Fruit fly (Drosophila melanogaster): ENCODE data around the gene CG5895.
A peak's percentile ranks its signal among the peaks of the same experiment; 100 is the strongest.

CG5895 gene

dm6 chr3L:16001164-16001679, 34.1 kb upstream of the CG5895 start (continued):
- peak; percentile 77 for TF ChIP-seq maf-S (GFP tag; optimal IDR thresholded peaks at IDR 0.05)
- TF ChIP-seq CG31365 (tag; optimal IDR thresholded peaks at IDR 0.05) = peak; percentile 45
- TF ChIP-seq Mes4 (GFP tag; optimal IDR thresholded peaks at IDR 0.05) = peak; percentile 42
- peak; percentile 33 for TF ChIP-seq CG10274 (GFP tag; optimal IDR thresholded peaks at IDR 0.05)
- peak in 1 of 2 experiments; percentile 45 for TF ChIP-seq insv (GFP tag; optimal IDR thresholded peaks at IDR 0.05)
- peak; percentile 89 for TF ChIP-seq CG9817 (tag; optimal IDR thresholded peaks at IDR 0.05)
- peak; percentile 88 for TF ChIP-seq gem (tag; optimal IDR thresholded peaks at IDR 0.05)
- TF ChIP-seq pros (GFP tag; optimal IDR thresholded peaks at IDR 0.05) = no peak
- TF ChIP-seq CG17385 (GFP tag; optimal IDR thresholded peaks at IDR 0.05) = peak; percentile 81
- no peak for TF ChIP-seq vnd (GFP tag; IDR thresholded peaks at IDR 0.05; ENCODE audit: partially characterized antibody)
- TF ChIP-seq hb (GFP tag; IDR thresholded peaks at IDR 0.05; ENCODE audit: partially characterized antibody) = no peak
- TF ChIP-seq CG10321 (GFP tag; IDR thresholded peaks at IDR 0.05) = peak; percentile 33; the same call in 1 of the 2 replicates
- TF ChIP-seq CG15601 (tag; optimal IDR thresholded peaks at IDR 0.05) = peak; percentile 26
- TF ChIP-seq Neu2 (GFP tag; optimal IDR thresholded peaks at IDR 0.05; ENCODE audit: borderline replicate concordance) = peak; percentile 26
- peak; percentile 51 for TF ChIP-seq Abd-B (GFP tag; optimal IDR thresholded peaks at IDR 0.05)
- peak; percentile 10 for TF ChIP-seq CG10979 (tag; optimal IDR thresholded peaks at IDR 0.05)
- TF ChIP-seq ssp (GFP tag; IDR thresholded peaks at IDR 0.05) = 0 out of 2 replicates have a peak, but pooled peaks have one; percentile 27
- TF ChIP-seq CG3163 (GFP tag; optimal IDR thresholded peaks at IDR 0.05) = peak; percentile 42
- peak; percentile 43; the same call in 1 of the 3 replicates for TF ChIP-seq H15 (GFP tag; IDR thresholded peaks at IDR 0.05)
- peak; percentile 72 for TF ChIP-seq CG12391 (tag; optimal IDR thresholded peaks at IDR 0.05)
- no peak for TF ChIP-seq bigmax (GFP tag; optimal IDR thresholded peaks at IDR 0.05)
- peak; percentile 81 for TF ChIP-seq CG9727 (GFP tag; optimal IDR thresholded peaks at IDR 0.05)
- TF ChIP-seq her (GFP tag; optimal IDR thresholded peaks at IDR 0.05) = peak; percentile 85
- peak; percentile 58 for TF ChIP-seq nau (GFP tag; optimal IDR thresholded peaks at IDR 0.05)
- TF ChIP-seq CG9876 (GFP tag; optimal IDR thresholded peaks at IDR 0.05) = peak; percentile 13
- no peak for TF ChIP-seq br (optimal IDR thresholded peaks at IDR 0.05)
- peak; percentile 27 for TF ChIP-seq CG3407 (GFP tag; optimal IDR thresholded peaks at IDR 0.05)
- peak; percentile 65 to 85 for TF ChIP-seq Hr51 (GFP tag; optimal IDR thresholded peaks at IDR 0.05)
- peak; percentile 16 for TF ChIP-seq zf30C (GFP tag; optimal IDR thresholded peaks at IDR 0.05)
- TF ChIP-seq sr (GFP tag; IDR thresholded peaks at IDR 0.05) = peak; percentile 97
- TF ChIP-seq CG13296 (GFP tag; optimal IDR thresholded peaks at IDR 0.05) = peak; percentile 88
- TF ChIP-seq ind (GFP tag; optimal IDR thresholded peaks at IDR 0.05) = peak; percentile 79
- TF ChIP-seq Lhr (GFP tag; optimal IDR thresholded peaks at IDR 0.05) = no peak
- TF ChIP-seq lilli (GFP tag; optimal IDR thresholded peaks at IDR 0.05) = peak; percentile 91
- peak; percentile 50; the same call in 1 of the 2 replicates for TF ChIP-seq CG31224 (GFP tag; IDR thresholded peaks at IDR 0.05)
- peak; percentile 76 for TF ChIP-seq unpg (GFP tag; optimal IDR thresholded peaks at IDR 0.05)
- TF ChIP-seq croc (GFP tag; conservative IDR thresholded peaks at IDR 0.05) = no peak
- TF ChIP-seq prd (optimal IDR thresholded peaks at IDR 0.05) = no peak
- TF ChIP-seq prd (GFP tag; IDR thresholded peaks at IDR 0.05) = peak; percentile 61
- TF ChIP-seq CG15073 (GFP tag; optimal IDR thresholded peaks at IDR 0.05) = no peak
- peak; percentile 45 for TF ChIP-seq nerfin-1 (tag; optimal IDR thresholded peaks at IDR 0.05)
- no peak for TF ChIP-seq D (optimal IDR thresholded peaks at IDR 0.05)
- peak; percentile 23 for TF ChIP-seq D (GFP tag; optimal IDR thresholded peaks at IDR 0.05)
- peak; percentile 84 for TF ChIP-seq NfI (GFP tag; optimal IDR thresholded peaks at IDR 0.05)
- TF ChIP-seq CG2712 (tag; optimal IDR thresholded peaks at IDR 0.05) = peak; percentile 68
- TF ChIP-seq tap (tag; optimal IDR thresholded peaks at IDR 0.05) = peak; percentile 58
- TF ChIP-seq sens-2 (GFP tag; IDR thresholded peaks at IDR 0.05) = no peak
- peak; percentile 90 for TF ChIP-seq CG15269 (tag; optimal IDR thresholded peaks at IDR 0.05)
- 0 out of 2 replicates have a peak, but pooled peaks have one; percentile 45 for TF ChIP-seq ham (GFP tag; IDR thresholded peaks at IDR 0.05)
- TF ChIP-seq CG1602 (GFP tag; optimal IDR thresholded peaks at IDR 0.05) = peak; percentile 51
